Worm (Caenorhabditis elegans): ENCODE measurements around the gene nadk-1.

DNA sequence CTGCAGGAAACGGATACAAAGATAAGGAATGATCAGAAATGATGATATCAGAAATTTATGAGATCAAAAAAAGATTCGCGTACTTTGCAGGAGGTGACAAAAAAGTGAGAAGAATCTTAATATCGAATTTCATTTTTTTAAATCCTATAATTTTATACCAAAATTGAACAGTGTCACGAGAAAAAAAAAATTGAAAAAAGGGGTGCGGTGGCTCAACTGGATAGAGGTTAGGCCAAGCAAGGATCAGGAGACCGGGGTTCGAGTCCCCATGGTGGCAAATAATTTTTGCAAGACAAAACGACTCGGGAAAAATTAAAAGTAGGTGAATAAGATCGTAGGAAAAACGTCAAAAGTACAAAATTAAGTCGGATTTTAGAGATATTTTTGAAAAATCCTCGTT lies 13.5 kb downstream of the nadk-1 start:
- TF ChIP-seq F23B12.7 (tag; optimal IDR thresholded peaks at IDR 0.05; ENCODE audit: insufficient read depth) (no peak), fkh-3 (tag; optimal IDR thresholded peaks at IDR 0.05) (no peak), efl-1 (GFP tag; optimal IDR thresholded peaks at IDR 0.05) (no peak), hmg-1.2 (GFP tag; IDR thresholded peaks at IDR 0.05) (no peak), F55B11.4 (tag; optimal IDR thresholded peaks at IDR 0.05; ENCODE audit: borderline replicate concordance, insufficient read depth) (no peak), xnd-1 (tag; optimal IDR thresholded peaks at IDR 0.05) (no peak), nhr-90 (tag; optimal IDR thresholded peaks at IDR 0.05) (no peak)
